Worm (Caenorhabditis elegans): ENCODE results near the gene sup-37.
"Not testable (repeated sequence)": the region's sequence is repeated elsewhere in the genome, so short reads cannot be mapped to it uniquely, and the experiment has no call there.

The sup-37 gene

ce11 chrV:8805047-8805446 lies 18.7 kb downstream of the sup-37 start:
- TF ChIP-seq dao-5 (tag; optimal IDR thresholded peaks at IDR 0.05) = no peak
- no peak for TF ChIP-seq W03F9.2 (tag; optimal IDR thresholded peaks at IDR 0.05)

ce11 chrV:8819855-8820254 lies 33.5 kb downstream of the sup-37 start, which contains the start of gene rpm-1:
TSS of gene rpm-1 (minus strand) at chrV:8819955.
- TF ChIP-seq W03F9.2, dao-5, him-1 (tag; optimal IDR thresholded peaks at IDR 0.05): not testable (repeated sequence)

ce11 chrV:8835311-8835710 lies 49.0 kb downstream of the sup-37 start, which contains the start of gene F07B7.7:
TSS of gene F07B7.7 (plus strand) at chrV:8835611.
- TF ChIP-seq W03F9.2, dao-5, him-1 (tag; optimal IDR thresholded peaks at IDR 0.05): not testable (repeated sequence)
